Worm (Caenorhabditis elegans): Measurements from ENCODE around the gene srh-4.

ce11 chrV:4022309-4022708 is 12.0 kb downstream of the srh-4 start, which contains the start of gene cyp-35A3:
- TF ChIP-seq flt-1 (GFP tag; IDR thresholded peaks at IDR 0.05) (no peak), ztf-29 (GFP tag; IDR thresholded peaks at IDR 0.05) (no peak), klf-2 (GFP tag; conservative IDR thresholded peaks at IDR 0.05) (no peak), cog-1 (tag; optimal IDR thresholded peaks at IDR 0.05) (no peak), med-1 (GFP tag; optimal IDR thresholded peaks at IDR 0.05; ENCODE audit: insufficient read depth) (no peak), tab-1 (GFP tag; IDR thresholded peaks at IDR 0.05) (no peak), T22C8.4 (GFP tag; IDR thresholded peaks at IDR 0.05) (no peak), ztf-23 (GFP tag; IDR thresholded peaks at IDR 0.05) (no peak), ref-1 (GFP tag; conservative IDR thresholded peaks at IDR 0.05) (no peak)

Measured in whole organism, midembryonic.